Worm (Caenorhabditis elegans): ENCODE data around the gene dyn-1.

Gene dyn-1

ce11 chrX:15606585-15607276 lies 38.0 kb downstream of the dyn-1 start, which contains the start of gene rab-14 (continued):
- no peak for TF ChIP-seq daf-12 (tag; optimal IDR thresholded peaks at IDR 0.05)
- no peak for TF ChIP-seq fos-1 (tag; optimal IDR thresholded peaks at IDR 0.05)
- TF ChIP-seq ceh-32 (tag; optimal IDR thresholded peaks at IDR 0.05; ENCODE audit: poor library complexity): no peak
- no peak for TF ChIP-seq zfp-3 (GFP tag; conservative IDR thresholded peaks at IDR 0.05)
- TF ChIP-seq lin-13 (GFP tag; optimal IDR thresholded peaks at IDR 0.05): no peak
- TF ChIP-seq hif-1 (tag; optimal IDR thresholded peaks at IDR 0.05): peak in 1 of 2 experiments; percentile 84
- TF ChIP-seq ztf-7 (tag; optimal IDR thresholded peaks at IDR 0.05): no peak
- TF ChIP-seq nhr-102 (tag; optimal IDR thresholded peaks at IDR 0.05): no peak
- no peak for TF ChIP-seq Y5F2A.4 (GFP tag; optimal IDR thresholded peaks at IDR 0.05)
- no peak for TF ChIP-seq spr-1 (tag; optimal IDR thresholded peaks at IDR 0.05)
- TF ChIP-seq F10B5.3 (tag; optimal IDR thresholded peaks at IDR 0.05): no peak
- no peak for TF ChIP-seq F44E2.7 (GFP tag; IDR thresholded peaks at IDR 0.05)
- TF ChIP-seq Y105C5A.15 (GFP tag; IDR thresholded peaks at IDR 0.05): no peak
- TF ChIP-seq dpl-1 (GFP tag; optimal IDR thresholded peaks at IDR 0.05): no peak
- TF ChIP-seq nhr-42 (GFP tag; IDR thresholded peaks at IDR 0.05): peak; percentile 58; the same call in 1 of the 2 replicates
- TF ChIP-seq mxl-2 (GFP tag; conservative IDR thresholded peaks at IDR 0.05): no peak
- TF ChIP-seq arid-1 (GFP tag; conservative IDR thresholded peaks at IDR 0.05): peak; percentile 57
- TF ChIP-seq mdt-29 (GFP tag; IDR thresholded peaks at IDR 0.05): 0 out of 2 replicates have a peak, but pooled peaks have one; percentile 21
- peak; percentile 57; the same call in 1 of the 2 replicates for TF ChIP-seq ceh-20 (GFP tag; IDR thresholded peaks at IDR 0.05)
- TF ChIP-seq D1046.2 (GFP tag; IDR thresholded peaks at IDR 0.05): no peak
- no peak for TF ChIP-seq gei-8 (GFP tag; optimal IDR thresholded peaks at IDR 0.05)
- TF ChIP-seq egl-43 (GFP tag; IDR thresholded peaks at IDR 0.05): peak; percentile 86
- TF ChIP-seq nhr-10 (tag; optimal IDR thresholded peaks at IDR 0.05): no peak
- TF ChIP-seq pqm-1 (tag; optimal IDR thresholded peaks at IDR 0.05): no peak
- TF ChIP-seq F37D6.2 (tag; optimal IDR thresholded peaks at IDR 0.05): peak; percentile 61
- peak; percentile 59 to 93 for TF ChIP-seq mdl-1 (tag; optimal IDR thresholded peaks at IDR 0.05)
- no peak for TF ChIP-seq F49E8.2 (tag; optimal IDR thresholded peaks at IDR 0.05; ENCODE audit: borderline replicate concordance)
- no peak for TF ChIP-seq nhr-48 (tag; optimal IDR thresholded peaks at IDR 0.05)
- TF ChIP-seq zfp-2 (tag; optimal IDR thresholded peaks at IDR 0.05): no peak
- TF ChIP-seq mep-1 (tag; optimal IDR thresholded peaks at IDR 0.05): peak; percentile 83
- peak; percentile 52 for TF ChIP-seq lin-38 (GFP tag; IDR thresholded peaks at IDR 0.05)
- 0 out of 2 replicates have a peak, but pooled peaks have one; percentile 30 for TF ChIP-seq vab-7 (GFP tag; IDR thresholded peaks at IDR 0.05)
- TF ChIP-seq attf-4 (tag; optimal IDR thresholded peaks at IDR 0.05): no peak
- no peak for TF ChIP-seq aly-2 (tag; optimal IDR thresholded peaks at IDR 0.05)
- no peak for TF ChIP-seq nhr-77 (tag; optimal IDR thresholded peaks at IDR 0.05)
- no peak for TF ChIP-seq duxl-1 (tag; optimal IDR thresholded peaks at IDR 0.05; ENCODE audit: poor library complexity)
- TF ChIP-seq zag-1 (tag; optimal IDR thresholded peaks at IDR 0.05): no peak
- no peak for TF ChIP-seq egl-27 (tag; optimal IDR thresholded peaks at IDR 0.05)
- peak; percentile 24 for TF ChIP-seq nhr-28 (tag; optimal IDR thresholded peaks at IDR 0.05)
- no peak for TF ChIP-seq saeg-2 (GFP tag; IDR thresholded peaks at IDR 0.05)
- peak; percentile 48; the same call in 1 of the 2 replicates for TF ChIP-seq pha-4 (GFP tag; IDR thresholded peaks at IDR 0.05)
- TF ChIP-seq pha-4 (tag; optimal IDR thresholded peaks at IDR 0.05): no peak
- no peak for TF ChIP-seq snpc-1.2 (GFP tag; IDR thresholded peaks at IDR 0.05)
- no peak for TF ChIP-seq daf-8 (GFP tag; IDR thresholded peaks at IDR 0.05)
- no peak for TF ChIP-seq T20F7.1 (GFP tag; optimal IDR thresholded peaks at IDR 0.05)
- TF ChIP-seq nhr-25 (tag; optimal IDR thresholded peaks at IDR 0.05; ENCODE audit: borderline replicate concordance, insufficient read depth): peak; percentile 22
- TF ChIP-seq dmd-6 (GFP tag; IDR thresholded peaks at IDR 0.05): peak; percentile 76
- TF ChIP-seq daf-19 (GFP tag; conservative IDR thresholded peaks at IDR 0.05): no peak
- peak; percentile 12 for TF ChIP-seq skn-1 (tag; optimal IDR thresholded peaks at IDR 0.05)
- 0 out of 2 replicates have a peak, but pooled peaks have one; percentile 4 for TF ChIP-seq ceh-44 (GFP tag; IDR thresholded peaks at IDR 0.05)
